Fruit fly (Drosophila melanogaster): ENCODE data around the gene CG15537.

DNA sequence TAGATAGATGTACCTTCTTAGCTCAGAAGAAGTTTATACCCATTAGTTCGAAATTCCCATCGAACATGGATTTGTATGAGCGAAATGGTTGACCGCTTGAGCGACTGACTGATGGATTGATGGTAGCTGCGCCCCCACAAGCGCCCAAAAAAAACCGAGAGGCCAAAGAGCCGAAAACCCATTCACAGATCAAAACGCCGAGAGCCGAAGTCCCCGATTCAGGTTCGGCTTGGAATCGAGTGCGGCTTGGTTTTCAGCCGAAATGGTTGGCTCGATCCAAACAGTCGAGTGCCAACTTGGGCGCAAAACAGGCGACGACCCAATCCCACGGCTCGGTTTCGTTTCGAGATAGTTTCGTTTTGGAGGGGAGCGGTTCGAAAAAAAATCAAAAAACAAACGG lies 16.8 kb upstream of the CG15537 start:
- no peak for TF ChIP-seq EcR (GFP tag; optimal IDR thresholded peaks at IDR 0.05)
- no peak for TF ChIP-seq CG10348 (GFP tag; IDR thresholded peaks at IDR 0.05)
- no peak; the same call in 1 of the 2 replicates for TF ChIP-seq Ets98B (GFP tag; IDR thresholded peaks at IDR 0.05)
- TF ChIP-seq CG4496 (GFP tag; IDR thresholded peaks at IDR 0.05) = 0 out of 3 replicates have a peak, but pooled peaks have one; percentile 13

Data from whole organism, pupa.